Worm (Caenorhabditis elegans) whole organism, midembryonic: ENCODE data around the gene spcs-3.

Experiments used
- T22C8.4 ChIP-seq: fragments of 200-800 bp; sonication (Bioruptor generic); IDR thresholded peaks from 2 replicates; pipeline ENCODE4 v1.3.6; 2022; ENCODE audit warnings: missing genetic modification characterization, missing compliant biosample characterization
- cog-1 ChIP-seq: sonication (generic microtip); optimal IDR thresholded peaks from 2 replicates; lab custom pipeline; 2016; ENCODE audit warnings: missing genetic modification characterization, missing compliant biosample characterization
- flt-1 ChIP-seq: fragments of 200-800 bp; sonication (Bioruptor generic); IDR thresholded peaks from 2 replicates; pipeline ENCODE4 v1.3.6; 2022; ENCODE audit warnings: missing genetic modification characterization, missing compliant biosample characterization
- klf-2 ChIP-seq: fragments of 200-800 bp; sonication (Bioruptor generic); conservative IDR thresholded peaks from 2 replicates; pipeline ENCODE4 v1.3.6; 2022; ENCODE audit warnings: missing genetic modification reagents, missing genetic modification characterization, missing compliant biosample characterization
- med-1 ChIP-seq: sonication (generic microtip); optimal IDR thresholded peaks from 2 replicates; lab custom pipeline; 2017; ENCODE audit warnings: missing genetic modification characterization, mild to moderate bottlenecking, missing compliant biosample characterization, antibody characterized with exemption, missing genetic modification reagents; ENCODE audit not compliant: insufficient read depth
- ref-1 ChIP-seq: fragments of 200-800 bp; sonication (Bioruptor generic); conservative IDR thresholded peaks from 2 replicates; pipeline ENCODE4 v1.3.6; 2022; ENCODE audit warnings: missing genetic modification reagents, missing genetic modification characterization, missing compliant biosample characterization
- tab-1 ChIP-seq: fragments of 200-800 bp; sonication (Bioruptor generic); IDR thresholded peaks from 2 replicates; pipeline ENCODE4 v1.3.6; 2022; ENCODE audit warnings: missing genetic modification characterization, missing compliant biosample characterization

- TF ChIP-seq flt-1 (GFP tag; lab: Robert Waterston, UW) (no peak), ref-1 (GFP tag; lab: Robert Waterston, UW) (no peak), tab-1 (GFP tag; lab: Robert Waterston, UW) (no peak), T22C8.4 (no peak), med-1 (no peak), klf-2 (GFP tag; lab: Robert Waterston, UW) (no peak), cog-1 (tag; lab: Kevin White, UChicago) (no peak)
Observed at ce11 chrIII:8022077-8022476, 22.7 kb upstream of the spcs-3 start, which contains the start of gene F44B9.2.
